Fruit fly (Drosophila melanogaster): ENCODE measurements around the gene CG3301.

dm6 chr3R:21276111-21276510, at the start of gene CG3301:
- TF ChIP-seq CTCF (optimal IDR thresholded peaks at IDR 0.05) (no peak), CG8478 (optimal IDR thresholded peaks at IDR 0.05) (no peak)
